Worm (Caenorhabditis elegans) whole organism, L1 larva: ENCODE results near the gene R08C7.1.

ENCODE experiments used
- C16A3.4 ChIP-seq: fragments of 150-350 bp; optimal IDR thresholded peaks from 2 replicates; lab custom pipeline; 2014; ENCODE audit warnings: missing biosample characterization, missing genetic modification characterization
- C34B4.2 ChIP-seq: sonication (generic microtip); optimal IDR thresholded peaks from 2 replicates; lab custom pipeline; 2017; ENCODE audit warnings: mild to moderate bottlenecking, missing genetic modification characterization, missing compliant biosample characterization
- aha-1 ChIP-seq: fragments of 150-350 bp; optimal IDR thresholded peaks from 2 replicates; lab custom pipeline; 2014; ENCODE audit warnings: missing biosample characterization, missing genetic modification characterization
- alr-1 ChIP-seq: fragments of 200-800 bp; sonication (Bioruptor generic); optimal IDR thresholded peaks from 2 replicates; lab custom pipeline; 2018; ENCODE audit warnings: borderline replicate concordance, mild to moderate bottlenecking, missing genetic modification characterization, missing compliant biosample characterization
- aly-2 ChIP-seq: fragments of 150-350 bp; optimal IDR thresholded peaks from 2 replicates; lab custom pipeline; 2014; ENCODE audit warnings: missing biosample characterization, missing genetic modification characterization
- ceh-8 ChIP-seq: fragments of 200-800 bp; sonication (Bioruptor generic); optimal IDR thresholded peaks from 2 replicates; lab custom pipeline; 2018; ENCODE audit warnings: mild to moderate bottlenecking, missing genetic modification characterization, moderate library complexity, missing compliant biosample characterization
- ceh-82 ChIP-seq, 3 experiments: fragments of 150-350 bp in 1 of 3; sonication (generic microtip) in 2 of 3; optimal IDR thresholded peaks; 2 replicates each; lab custom pipeline; 2014 to 2017; ENCODE audit warnings: missing biosample characterization in 3 of 3, missing genetic modification characterization in 3 of 3
- ceh-88 ChIP-seq: fragments of 200-800 bp; sonication (Bioruptor generic); IDR thresholded peaks from 2 replicates; pipeline ENCODE4 v1.3.6; 2022; ENCODE audit warnings: missing genetic modification characterization, missing compliant biosample characterization
- dpl-1 ChIP-seq, 3 experiments: fragments of 150-350 bp in 2 of 3; sonication (generic microtip) in 1 of 3; optimal IDR thresholded peaks; 2 replicates each; lab custom pipeline; 2014 to 2017; ENCODE audit warnings: missing biosample characterization in 3 of 3, missing genetic modification characterization in 3 of 3, missing genetic modification reagents in 3 of 3
- elt-3 ChIP-seq, 6 experiments: fragments of 150-350 bp in 1 of 6; sonication (generic microtip); optimal IDR thresholded peaks; 2 replicates each; lab custom pipeline; 2017 to 2018; ENCODE audit warnings: missing biosample characterization in 6 of 6, missing genetic modification characterization in 6 of 6, inconsistent platforms in 1 of 6
- fkh-8 ChIP-seq: sonication (generic microtip); optimal IDR thresholded peaks from 2 replicates; lab custom pipeline; 2016; ENCODE audit warnings: mild to moderate bottlenecking, missing genetic modification characterization, missing compliant biosample characterization
- hlh-17 ChIP-seq: fragments of 200-800 bp; sonication (Bioruptor generic); optimal IDR thresholded peaks from 2 replicates; lab custom pipeline; 2018; ENCODE audit warnings: missing genetic modification characterization, mild to moderate bottlenecking, missing compliant biosample characterization, moderate library complexity, borderline replicate concordance
- hpl-2 ChIP-seq: fragments of 150-350 bp; optimal IDR thresholded peaks from 2 replicates; lab custom pipeline; 2014; ENCODE audit warnings: missing biosample characterization, missing genetic modification reagents, missing genetic modification characterization
- jun-1 ChIP-seq: fragments of 150-350 bp; optimal IDR thresholded peaks from 2 replicates; lab custom pipeline; 2014; ENCODE audit warnings: missing biosample characterization, missing genetic modification reagents, missing genetic modification characterization
- lin-14 ChIP-seq: fragments of 200-800 bp; sonication (Bioruptor generic); optimal IDR thresholded peaks from 2 replicates; lab custom pipeline; 2018; ENCODE audit warnings: mild to moderate bottlenecking, missing genetic modification characterization, moderate library complexity, missing compliant biosample characterization
- lin-15B ChIP-seq: fragments of 150-350 bp; sonication (generic microtip); optimal IDR thresholded peaks from 3 replicates; lab custom pipeline; 2014; ENCODE audit warnings: missing biosample characterization, missing genetic modification characterization
- lin-35 ChIP-seq, 2 experiments: fragments of 150-350 bp; optimal IDR thresholded peaks; 2 replicates each; lab custom pipeline; 2014; ENCODE audit warnings: missing biosample characterization in 2 of 2, missing genetic modification characterization in 2 of 2, missing genetic modification reagents in 2 of 2
- lsy-2 ChIP-seq, 2 experiments: fragments of 150-350 bp; optimal IDR thresholded peaks; 2 replicates each; lab custom pipeline; 2014; ENCODE audit warnings: missing biosample characterization in 2 of 2, missing genetic modification characterization in 2 of 2
- mab-9 ChIP-seq: fragments of 200-800 bp; sonication (Bioruptor generic); IDR thresholded peaks from 2 replicates; pipeline ENCODE4 v1.3.6; 2022; ENCODE audit warnings: missing genetic modification reagents, missing genetic modification characterization, missing compliant biosample characterization
- nhr-12 ChIP-seq: sonication (generic microtip); optimal IDR thresholded peaks from 2 replicates; lab custom pipeline; 2017; ENCODE audit warnings: missing biosample characterization, missing genetic modification characterization
- nhr-20 ChIP-seq: sonication (generic microtip); optimal IDR thresholded peaks from 2 replicates; lab custom pipeline; 2016; ENCODE audit warnings: mild to moderate bottlenecking, missing genetic modification characterization, missing compliant biosample characterization
- nhr-76 ChIP-seq: sonication (generic microtip); optimal IDR thresholded peaks from 2 replicates; lab custom pipeline; 2017; ENCODE audit warnings: missing biosample characterization, missing genetic modification characterization
- nhr-77 ChIP-seq: fragments of 150-350 bp; optimal IDR thresholded peaks from 2 replicates; lab custom pipeline; 2014; ENCODE audit warnings: missing biosample characterization, missing genetic modification characterization
- nhr-85 ChIP-seq: sonication (generic microtip); peaks from one replicate; lab custom pipeline; 2016; ENCODE audit warnings: missing genetic modification characterization, inconsistent platforms, missing compliant biosample characterization
- skn-1 ChIP-seq: fragments of 150-350 bp; optimal IDR thresholded peaks from 2 replicates; lab custom pipeline; 2014; ENCODE audit warnings: missing biosample characterization, missing genetic modification characterization
- snpc-4 ChIP-seq: fragments of 150-350 bp; optimal IDR thresholded peaks from 2 replicates; lab custom pipeline; 2014; ENCODE audit warnings: missing biosample characterization, missing genetic modification characterization
- sox-4 ChIP-seq: sonication (generic microtip); optimal IDR thresholded peaks from 2 replicates; lab custom pipeline; 2016; ENCODE audit warnings: missing genetic modification characterization, missing compliant biosample characterization
- sptf-1 ChIP-seq: fragments of 150-350 bp; optimal IDR thresholded peaks from 2 replicates; lab custom pipeline; 2014; ENCODE audit warnings: missing biosample characterization, missing genetic modification characterization
- sup-37 ChIP-seq: fragments of 200-800 bp; sonication (Bioruptor generic); optimal IDR thresholded peaks from 2 replicates; lab custom pipeline; 2018; ENCODE audit warnings: mild to moderate bottlenecking, missing genetic modification characterization, missing compliant biosample characterization
- swsn-7 ChIP-seq: sonication (generic microtip); optimal IDR thresholded peaks from 2 replicates; lab custom pipeline; 2016; ENCODE audit warnings: missing genetic modification characterization, missing compliant biosample characterization
- tbx-2 ChIP-seq: sonication (generic microtip); optimal IDR thresholded peaks from 2 replicates; lab custom pipeline; 2016; ENCODE audit warnings: missing genetic modification characterization, missing compliant biosample characterization
- tlp-1 ChIP-seq: fragments of 150-350 bp; optimal IDR thresholded peaks from 2 replicates; lab custom pipeline; 2014; ENCODE audit warnings: missing biosample characterization, missing genetic modification characterization
- unc-62 ChIP-seq: fragments of 150-350 bp; optimal IDR thresholded peaks from 2 replicates; lab custom pipeline; 2014; ENCODE audit warnings: missing biosample characterization, missing genetic modification reagents, missing genetic modification characterization
- unc-98 ChIP-seq: fragments of 200-800 bp; sonication (Bioruptor generic); IDR thresholded peaks from 2 replicates; pipeline ENCODE4 v1.3.6; 2022; ENCODE audit warnings: missing genetic modification characterization, missing compliant biosample characterization
- xbp-1 ChIP-seq: sonication (generic microtip); optimal IDR thresholded peaks from 2 replicates; lab custom pipeline; 2016; ENCODE audit warnings: missing genetic modification characterization, missing compliant biosample characterization
- zip-4 ChIP-seq: fragments of 200-800 bp; sonication (Bioruptor generic); optimal IDR thresholded peaks from 2 replicates; lab custom pipeline; 2018; ENCODE audit warnings: mild to moderate bottlenecking, missing genetic modification characterization, moderate library complexity, missing compliant biosample characterization

R08C7.1 gene

DNA sequence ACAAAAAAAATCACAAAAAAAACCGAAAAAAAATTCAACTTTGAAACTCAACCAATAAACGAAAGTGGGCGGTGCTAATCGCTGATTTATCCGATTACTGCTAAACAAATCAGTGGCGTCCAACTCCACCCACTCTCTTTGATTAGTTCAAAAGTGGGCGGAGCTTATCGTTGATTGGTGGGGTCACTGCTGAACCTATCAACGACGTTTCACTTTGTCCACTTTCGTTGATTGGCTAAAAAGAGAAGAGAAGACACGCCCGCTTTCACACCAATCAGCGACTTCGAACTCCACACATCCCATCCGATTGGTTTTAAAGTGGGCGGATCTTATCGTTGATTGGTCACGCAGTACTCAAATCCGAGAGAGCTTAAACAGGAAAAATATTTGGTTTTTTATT is 27.8 kb upstream of the R08C7.1 start:
- TF ChIP-seq ceh-8 (GFP tag; lab: Kevin White, UChicago) = no peak
- no peak for TF ChIP-seq ceh-82 (tag; optimal IDR thresholded peaks at IDR 0.05; lab: Kevin White, UChicago)
- no peak for TF ChIP-seq aly-2
- TF ChIP-seq C34B4.2 (tag; lab: Kevin White, UChicago) = no peak
- TF ChIP-seq jun-1 (tag; lab: Kevin White, UChicago) = no peak
- no peak for TF ChIP-seq dpl-1 (GFP tag; optimal IDR thresholded peaks at IDR 0.05; lab: Kevin White, UChicago)
- no peak for TF ChIP-seq C16A3.4 (tag; lab: Kevin White, UChicago)
- TF ChIP-seq hpl-2 (GFP tag; lab: Kevin White, UChicago) = no peak
- TF ChIP-seq nhr-77 (tag; lab: Kevin White, UChicago) = no peak
- no peak for TF ChIP-seq mab-9 (GFP tag; lab: Robert Waterston, UW)
- TF ChIP-seq elt-3 (tag; optimal IDR thresholded peaks at IDR 0.05; lab: Kevin White, UChicago) = no peak

DNA sequence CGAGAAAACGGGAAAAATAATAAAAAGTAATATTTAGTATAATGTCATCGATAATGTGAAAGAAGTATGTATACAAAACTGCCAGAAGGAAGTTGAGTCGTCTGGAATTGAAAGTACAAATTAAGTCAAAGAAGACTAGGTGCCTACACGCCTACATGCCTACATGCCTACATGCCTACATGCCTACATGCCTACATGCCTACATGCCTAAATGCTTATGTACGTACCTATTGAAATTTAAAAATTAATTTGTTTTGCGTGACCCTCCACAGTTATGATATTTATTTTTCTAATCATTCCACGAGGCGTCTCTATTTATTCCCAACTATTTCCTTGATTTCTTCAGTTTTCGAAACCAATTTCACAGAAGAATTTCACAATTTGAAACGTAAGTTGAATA is 21.8 kb upstream of the R08C7.1 start, which contains the start of the genes str-185 and R08C7.5:
str-185 (minus strand) TSS at position 101 of the 400 bp plus-strand sequence.
R08C7.5 (plus strand) TSS at position 329 of the 400 bp plus-strand sequence.
- no peak for TF ChIP-seq C16A3.4 (tag; lab: Kevin White, UChicago)
- no peak for TF ChIP-seq fkh-8 (tag; lab: Kevin White, UChicago)
- TF ChIP-seq tlp-1 (tag; lab: Kevin White, UChicago) = no peak
- no peak for TF ChIP-seq hpl-2 (GFP tag; lab: Kevin White, UChicago)
- TF ChIP-seq sup-37 (GFP tag; lab: Kevin White, UChicago) = no peak
- no peak for TF ChIP-seq skn-1 (tag; lab: Kevin White, UChicago)
- TF ChIP-seq ceh-82 (tag; optimal IDR thresholded peaks at IDR 0.05; lab: Kevin White, UChicago) = no peak
- TF ChIP-seq swsn-7 (tag; lab: Kevin White, UChicago) = no peak
- TF ChIP-seq hlh-17 = no peak
- TF ChIP-seq nhr-12 (tag; lab: Kevin White, UChicago) = no peak
- no peak for TF ChIP-seq lin-35 (GFP tag; optimal IDR thresholded peaks at IDR 0.05; lab: Kevin White, UChicago)
- no peak for TF ChIP-seq lin-15B (tag; lab: Kevin White, UChicago)
- no peak for TF ChIP-seq sox-4 (tag; lab: Kevin White, UChicago)
- no peak for TF ChIP-seq unc-98 (GFP tag; lab: Robert Waterston, UW)
- no peak for TF ChIP-seq nhr-85 (tag; lab: Kevin White, UChicago)
- no peak for TF ChIP-seq lsy-2 (tag; optimal IDR thresholded peaks at IDR 0.05; lab: Kevin White, UChicago)
- no peak for TF ChIP-seq snpc-4 (tag; lab: Kevin White, UChicago)
- no peak for TF ChIP-seq alr-1 (tag; lab: Kevin White, UChicago)

DNA sequence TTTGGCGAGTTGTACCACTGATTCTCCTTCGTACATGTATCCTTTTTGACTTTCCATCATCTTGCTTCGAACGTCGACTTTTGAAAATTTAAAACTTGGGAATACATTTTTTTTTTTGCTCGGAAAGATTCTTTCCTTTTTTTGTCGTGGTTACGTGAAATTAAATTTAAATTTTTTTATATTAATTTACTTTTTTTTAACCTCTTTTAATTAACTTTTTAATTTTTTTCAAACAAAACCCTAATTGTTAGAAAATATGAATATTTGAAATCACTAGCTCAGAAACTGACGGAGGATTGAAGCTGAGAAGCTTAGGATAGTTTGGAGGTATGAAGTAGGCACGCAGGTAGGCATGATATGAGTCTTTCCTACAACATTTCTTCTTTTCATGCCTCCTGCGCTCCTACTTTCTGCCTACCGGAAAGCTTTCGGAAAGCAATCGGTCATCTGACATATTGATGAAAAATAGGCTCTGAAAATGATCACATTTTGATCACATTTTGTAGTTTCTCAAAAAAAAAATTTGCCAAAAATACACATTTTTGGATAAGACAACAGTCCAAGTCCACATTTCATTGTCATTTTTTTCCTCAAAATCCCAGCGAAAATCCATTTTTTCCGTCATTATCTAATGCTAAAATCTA is 17.1 kb upstream of the R08C7.1 start, which contains the start of the genes R08C7.8 and R08C7.4:
R08C7.8 (minus strand) TSS at position 101 of the 644 bp plus-strand sequence.
R08C7.4 (plus strand) TSS at position 594 of the 644 bp plus-strand sequence.
- TF ChIP-seq elt-3 (tag; optimal IDR thresholded peaks at IDR 0.05; lab: Kevin White, UChicago) = no peak
- TF ChIP-seq zip-4 (GFP tag; lab: Kevin White, UChicago) = no peak
- no peak for TF ChIP-seq swsn-7 (tag; lab: Kevin White, UChicago)
- no peak for TF ChIP-seq ceh-88 (GFP tag; lab: Robert Waterston, UW)
- no peak for TF ChIP-seq lin-15B (tag; lab: Kevin White, UChicago)
- TF ChIP-seq lin-14 = no peak
- no peak for TF ChIP-seq xbp-1
- TF ChIP-seq hpl-2 (GFP tag; lab: Kevin White, UChicago) = no peak
- TF ChIP-seq unc-62 (GFP tag; lab: Kevin White, UChicago) = no peak
- TF ChIP-seq aha-1 (tag; lab: Kevin White, UChicago) = no peak
- TF ChIP-seq sptf-1 (tag; lab: Kevin White, UChicago) = no peak
- TF ChIP-seq nhr-20 (tag; lab: Kevin White, UChicago) = no peak
- no peak for TF ChIP-seq nhr-76 (tag; lab: Kevin White, UChicago)
- TF ChIP-seq sox-4 (tag; lab: Kevin White, UChicago) = no peak
- no peak for TF ChIP-seq tbx-2 (tag; lab: Kevin White, UChicago)
- TF ChIP-seq nhr-77 (tag; lab: Kevin White, UChicago) = no peak
